Worm (Caenorhabditis elegans) whole organism, L3 larva: ENCODE measurements around the gene nhr-159.

ENCODE experiments used
- R02D3.7 ChIP-seq: fragments of 150-350 bp; optimal IDR thresholded peaks from 2 replicates; lab custom pipeline; 2014; ENCODE audit warnings: missing biosample characterization, missing genetic modification characterization
- ZK546.5 ChIP-seq: sonication (generic microtip); optimal IDR thresholded peaks from 2 replicates; lab custom pipeline; 2017; ENCODE audit warnings: missing biosample characterization, missing genetic modification characterization
- ama-1 ChIP-seq: fragments of 150-350 bp; optimal IDR thresholded peaks from 2 replicates; lab custom pipeline; 2018
- ceh-16 ChIP-seq: sonication (generic microtip); optimal IDR thresholded peaks from 2 replicates; lab custom pipeline; 2017; ENCODE audit warnings: missing biosample characterization, missing genetic modification characterization
- ceh-28 ChIP-seq: fragments of 150-350 bp; optimal IDR thresholded peaks from 2 replicates; lab custom pipeline; 2014; ENCODE audit warnings: missing biosample characterization, missing genetic modification reagents, missing genetic modification characterization
- ceh-82 ChIP-seq: fragments of 150-350 bp; optimal IDR thresholded peaks from 2 replicates; lab custom pipeline; 2014; ENCODE audit warnings: missing biosample characterization, missing genetic modification characterization
- ceh-9 ChIP-seq: sonication (generic microtip); optimal IDR thresholded peaks from 2 replicates; lab custom pipeline; 2018; ENCODE audit warnings: missing biosample characterization, missing genetic modification characterization
- daf-12 ChIP-seq: fragments of 150-350 bp; optimal IDR thresholded peaks from 2 replicates; lab custom pipeline; 2014; ENCODE audit warnings: missing biosample characterization, missing genetic modification reagents, missing genetic modification characterization
- egl-27 ChIP-seq: sonication (generic microtip); optimal IDR thresholded peaks from 4 replicates; lab custom pipeline; 2017; ENCODE audit warnings: missing biosample characterization, missing genetic modification reagents, missing genetic modification characterization
- elt-1 ChIP-seq: fragments of 150-350 bp; optimal IDR thresholded peaks from 2 replicates; lab custom pipeline; 2014; ENCODE audit warnings: missing biosample characterization, missing genetic modification characterization
- elt-2 ChIP-seq: sonication (generic microtip); optimal IDR thresholded peaks from 2 replicates; lab custom pipeline; 2016; ENCODE audit warnings: missing genetic modification reagents, mild to moderate bottlenecking, missing genetic modification characterization, missing compliant biosample characterization
- elt-3 ChIP-seq, 3 experiments: fragments of 150-350 bp in 1 of 3; sonication (generic microtip) in 2 of 3; optimal IDR thresholded peaks; 2 replicates in 2 of 3; 4 replicates in 1 of 3; lab custom pipeline; 2014 to 2017; ENCODE audit warnings: missing biosample characterization in 3 of 3, missing genetic modification characterization in 3 of 3
- eor-1 ChIP-seq, 2 experiments: fragments of 150-350 bp; optimal IDR thresholded peaks; 2 replicates each; lab custom pipeline; 2014 to 2018; ENCODE audit warnings: missing biosample characterization in 2 of 2, missing genetic modification characterization in 2 of 2
- fkh-10 ChIP-seq: sonication (generic microtip); optimal IDR thresholded peaks from 2 replicates; lab custom pipeline; 2017; ENCODE audit warnings: missing biosample characterization, missing genetic modification reagents, missing genetic modification characterization
- fkh-2 ChIP-seq: fragments of 150-350 bp; optimal IDR thresholded peaks from 2 replicates; lab custom pipeline; 2014; ENCODE audit warnings: missing biosample characterization, missing genetic modification reagents, missing genetic modification characterization
- hmg-11 ChIP-seq: sonication (generic microtip); optimal IDR thresholded peaks from 2 replicates; lab custom pipeline; 2016; ENCODE audit warnings: missing genetic modification characterization, missing compliant biosample characterization
- jun-1 ChIP-seq: fragments of 150-350 bp; optimal IDR thresholded peaks from 2 replicates; lab custom pipeline; 2014; ENCODE audit warnings: missing biosample characterization, missing genetic modification reagents, missing genetic modification characterization
- lsy-12 ChIP-seq: sonication (generic microtip); optimal IDR thresholded peaks from 2 replicates; lab custom pipeline; 2016; ENCODE audit warnings: mild to moderate bottlenecking, missing genetic modification characterization, missing compliant biosample characterization
- mdl-1 ChIP-seq: fragments of 150-350 bp; optimal IDR thresholded peaks from 2 replicates; lab custom pipeline; 2014; ENCODE audit warnings: missing biosample characterization, missing genetic modification characterization
- mml-1 ChIP-seq: fragments of 150-350 bp; sonication (generic microtip); optimal IDR thresholded peaks from 3 replicates; lab custom pipeline; 2014; ENCODE audit warnings: missing biosample characterization, missing genetic modification characterization
- nfya-1 ChIP-seq: sonication (generic microtip); optimal IDR thresholded peaks from 2 replicates; lab custom pipeline; 2017; ENCODE audit warnings: missing genetic modification characterization, mild to moderate bottlenecking, missing compliant biosample characterization, antibody characterized with exemption, moderate library complexity; ENCODE audit not compliant: insufficient read depth
- nhr-11 ChIP-seq: fragments of 150-350 bp; optimal IDR thresholded peaks from 2 replicates; lab custom pipeline; 2014; ENCODE audit warnings: missing biosample characterization, missing genetic modification characterization
- nhr-23 ChIP-seq: fragments of 150-350 bp; optimal IDR thresholded peaks from 2 replicates; lab custom pipeline; 2014; ENCODE audit warnings: missing biosample characterization, missing genetic modification reagents, missing genetic modification characterization
- nhr-237 ChIP-seq: fragments of 150-350 bp; optimal IDR thresholded peaks from 2 replicates; lab custom pipeline; 2014; ENCODE audit warnings: missing biosample characterization, missing genetic modification characterization
- nhr-25 ChIP-seq: sonication (generic microtip); optimal IDR thresholded peaks from 2 replicates; lab custom pipeline; 2017; ENCODE audit warnings: missing biosample characterization, missing genetic modification characterization
- nhr-43 ChIP-seq: sonication (generic microtip); optimal IDR thresholded peaks from 2 replicates; lab custom pipeline; 2016; ENCODE audit warnings: mild to moderate bottlenecking, missing genetic modification characterization, missing compliant biosample characterization; ENCODE audit not compliant: poor library complexity, severe bottlenecking
- nhr-67 ChIP-seq: fragments of 150-350 bp; optimal IDR thresholded peaks from 2 replicates; lab custom pipeline; 2014; ENCODE audit warnings: missing biosample characterization, missing genetic modification characterization
- nhr-76 ChIP-seq: fragments of 150-350 bp; sonication (generic microtip); optimal IDR thresholded peaks from 5 replicates; lab custom pipeline; 2014; ENCODE audit warnings: missing biosample characterization, missing genetic modification characterization
- nhr-77 ChIP-seq: fragments of 150-350 bp; optimal IDR thresholded peaks from 2 replicates; lab custom pipeline; 2014; ENCODE audit warnings: missing biosample characterization, missing genetic modification characterization
- pha-4 ChIP-seq: fragments of 150-350 bp; optimal IDR thresholded peaks from 2 replicates; lab custom pipeline; 2014; ENCODE audit warnings: missing biosample characterization, missing genetic modification reagents, missing genetic modification characterization
- pqm-1 ChIP-seq: fragments of 150-350 bp; optimal IDR thresholded peaks from 2 replicates; lab custom pipeline; 2017; ENCODE audit warnings: missing biosample characterization, missing genetic modification characterization, inconsistent platforms
- skn-1 ChIP-seq: fragments of 150-350 bp; optimal IDR thresholded peaks from 2 replicates; lab custom pipeline; 2014; ENCODE audit warnings: missing biosample characterization, missing genetic modification characterization
- snpc-4 ChIP-seq: fragments of 150-350 bp; optimal IDR thresholded peaks from 2 replicates; lab custom pipeline; 2014; ENCODE audit warnings: missing biosample characterization, missing genetic modification characterization
- tbx-2 ChIP-seq: sonication (generic microtip); optimal IDR thresholded peaks from 2 replicates; lab custom pipeline; 2016; ENCODE audit warnings: mild to moderate bottlenecking, missing genetic modification characterization, missing compliant biosample characterization
- unc-39 ChIP-seq: sonication (generic microtip); optimal IDR thresholded peaks from 4 replicates; lab custom pipeline; 2017; ENCODE audit warnings: missing biosample characterization, missing genetic modification characterization
- unc-62 ChIP-seq: fragments of 150-350 bp; sonication (generic microtip); optimal IDR thresholded peaks from 4 replicates; lab custom pipeline; 2014; ENCODE audit warnings: missing biosample characterization, missing genetic modification reagents, missing genetic modification characterization
- ztf-11 ChIP-seq: fragments of 150-350 bp; optimal IDR thresholded peaks from 2 replicates; lab custom pipeline; 2014; ENCODE audit warnings: missing biosample characterization, missing genetic modification characterization

nhr-159 gene

DNA sequence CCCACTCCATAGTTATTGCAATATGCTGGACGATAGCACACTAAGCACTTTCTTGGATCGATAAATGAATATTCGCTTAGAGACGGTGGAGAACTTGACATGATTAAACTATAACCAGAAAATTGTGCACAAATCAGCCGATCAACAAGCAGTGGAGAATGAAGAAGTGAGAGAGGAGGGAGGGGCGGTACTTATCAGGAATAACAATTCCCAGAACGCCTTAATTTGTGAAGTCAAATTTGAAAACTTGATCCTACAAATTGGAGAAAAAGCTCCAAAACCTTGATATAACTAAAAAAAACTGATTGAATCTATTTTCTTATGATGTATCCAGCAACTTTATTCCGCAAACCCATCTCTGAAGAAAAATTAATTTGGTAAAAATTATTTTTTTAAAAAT is at the start of gene nhr-159:
Gene nhr-159, minus strand, starts transcription at position 101 of the 400 bp plus-strand sequence.
- no peak for TF ChIP-seq nfya-1 (tag; lab: Kevin White, UChicago)
- no peak for TF ChIP-seq tbx-2
- TF ChIP-seq egl-27, result no peak
- no peak for TF ChIP-seq elt-3 (tag; optimal IDR thresholded peaks at IDR 0.05; lab: Kevin White, UChicago)
- no peak for TF ChIP-seq nhr-76 (tag; lab: Kevin White, UChicago)
- no peak for TF ChIP-seq nhr-237 (tag; lab: Kevin White, UChicago)
- no peak for TF ChIP-seq pha-4 (tag; lab: Kevin White, UChicago)
- TF ChIP-seq ama-1 (lab: Kevin White, UChicago), result no peak
- no peak for TF ChIP-seq fkh-2 (tag; lab: Kevin White, UChicago)
- no peak for TF ChIP-seq unc-62 (GFP tag; lab: Kevin White, UChicago)
- TF ChIP-seq nhr-25, result no peak
- no peak for TF ChIP-seq daf-12 (tag; lab: Kevin White, UChicago)
- TF ChIP-seq snpc-4 (tag; lab: Kevin White, UChicago), result no peak
- no peak for TF ChIP-seq R02D3.7 (tag; lab: Kevin White, UChicago)
- no peak for TF ChIP-seq eor-1 (tag; optimal IDR thresholded peaks at IDR 0.05; lab: Kevin White, UChicago)
- TF ChIP-seq skn-1, result no peak
- no peak for TF ChIP-seq fkh-10 (GFP tag; lab: Kevin White, UChicago)

DNA sequence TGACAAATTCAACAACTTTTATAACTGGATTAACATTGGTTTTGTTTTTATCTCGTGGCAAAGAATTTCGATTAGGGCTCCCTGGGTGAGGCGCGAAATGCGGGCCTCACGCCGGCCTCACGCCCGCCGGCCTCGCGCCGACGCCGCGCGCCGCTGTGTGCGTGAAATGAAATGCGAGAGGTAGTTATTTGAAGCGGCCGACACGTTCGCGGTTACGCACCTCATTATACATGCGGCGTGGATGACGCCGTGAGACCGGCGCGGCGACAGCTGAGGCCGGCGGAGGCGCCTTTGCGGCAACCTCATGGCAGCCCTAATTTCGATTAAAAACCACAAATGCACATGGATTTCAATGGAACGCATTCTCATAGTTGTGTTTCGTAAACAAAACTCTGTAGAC is 49.4 kb upstream of the nhr-159 start:
- no peak for TF ChIP-seq ceh-82 (tag; lab: Kevin White, UChicago)
- no peak for TF ChIP-seq nhr-25
- TF ChIP-seq hmg-11 (tag; lab: Kevin White, UChicago), result no peak
- TF ChIP-seq egl-27, result no peak
- no peak for TF ChIP-seq daf-12 (tag; lab: Kevin White, UChicago)
- no peak for TF ChIP-seq snpc-4 (tag; lab: Kevin White, UChicago)
- no peak for TF ChIP-seq ceh-9
- no peak for TF ChIP-seq mdl-1 (tag; lab: Kevin White, UChicago)

DNA sequence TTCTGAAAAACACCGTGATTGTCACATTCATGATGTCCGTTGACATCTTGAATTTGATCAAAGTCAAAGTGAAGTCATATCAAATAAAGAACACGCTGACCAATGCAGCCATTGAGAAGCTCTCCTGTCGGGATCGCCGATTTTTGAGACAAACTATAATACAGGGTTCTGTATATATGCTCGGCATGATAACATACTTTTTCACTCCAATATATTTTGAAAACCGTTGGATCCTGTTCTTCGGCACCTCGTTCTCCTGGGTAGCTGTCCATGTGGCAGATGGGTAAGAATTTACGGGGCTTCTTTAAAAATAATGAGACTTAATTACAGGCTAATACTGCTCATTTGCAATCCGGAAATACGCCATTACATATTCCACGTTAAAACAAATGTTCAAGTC is 44.4 kb upstream of the nhr-159 start:
- TF ChIP-seq nhr-76 (tag; lab: Kevin White, UChicago), result no peak
- TF ChIP-seq nhr-67 (tag; lab: Kevin White, UChicago), result no peak
- TF ChIP-seq nhr-11, result no peak
- TF ChIP-seq jun-1 (tag; lab: Kevin White, UChicago), result no peak
- TF ChIP-seq mdl-1 (tag; lab: Kevin White, UChicago), result no peak
- no peak for TF ChIP-seq egl-27
- no peak for TF ChIP-seq R02D3.7 (tag; lab: Kevin White, UChicago)
- TF ChIP-seq nhr-25, result no peak
- no peak for TF ChIP-seq nhr-23 (tag; lab: Kevin White, UChicago)
- TF ChIP-seq elt-3 (tag; optimal IDR thresholded peaks at IDR 0.05; lab: Kevin White, UChicago), result no peak
- TF ChIP-seq ceh-28 (tag; lab: Kevin White, UChicago), result no peak

DNA sequence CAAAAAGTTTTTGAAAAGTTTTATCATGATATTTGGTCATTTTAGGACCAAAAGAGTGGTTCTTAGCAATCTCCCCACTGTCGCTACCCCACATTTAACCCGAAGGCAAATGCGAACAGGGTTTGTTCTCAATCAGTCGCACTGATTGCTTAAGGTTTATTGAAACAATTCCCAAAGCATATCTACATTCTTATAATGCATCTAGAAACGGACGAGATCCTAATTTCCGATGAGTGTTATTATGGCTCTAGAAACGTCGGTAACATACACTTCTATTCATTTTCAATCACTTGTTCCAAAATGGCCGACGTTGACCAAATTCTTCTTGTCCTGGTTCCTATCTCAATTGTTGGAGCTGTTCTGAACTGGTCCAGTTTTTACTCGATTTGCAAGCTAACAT is 43.5 kb upstream of the nhr-159 start, which contains the start of gene srx-65:
Gene srx-65, plus strand, starts transcription at position 301 of the 400 bp plus-strand sequence.
- TF ChIP-seq tbx-2 (no peak), elt-3 (tag; optimal IDR thresholded peaks at IDR 0.05; lab: Kevin White, UChicago) (no peak), nhr-43 (tag; lab: Kevin White, UChicago) (no peak), ZK546.5 (tag; lab: Kevin White, UChicago) (no peak), ceh-9 (no peak), jun-1 (tag; lab: Kevin White, UChicago) (no peak), pqm-1 (tag; lab: Kevin White, UChicago) (no peak), nhr-11 (no peak), lsy-12 (tag; lab: Kevin White, UChicago) (no peak), egl-27 (no peak), unc-39 (tag; lab: Kevin White, UChicago) (no peak), mml-1 (no peak), nhr-77 (no peak), unc-62 (GFP tag; lab: Kevin White, UChicago) (no peak), nfya-1 (tag; lab: Kevin White, UChicago) (no peak), ztf-11 (tag; lab: Kevin White, UChicago) (no peak), snpc-4 (tag; lab: Kevin White, UChicago) (no peak), nhr-23 (tag; lab: Kevin White, UChicago) (no peak), hmg-11 (tag; lab: Kevin White, UChicago) (no peak)

DNA sequence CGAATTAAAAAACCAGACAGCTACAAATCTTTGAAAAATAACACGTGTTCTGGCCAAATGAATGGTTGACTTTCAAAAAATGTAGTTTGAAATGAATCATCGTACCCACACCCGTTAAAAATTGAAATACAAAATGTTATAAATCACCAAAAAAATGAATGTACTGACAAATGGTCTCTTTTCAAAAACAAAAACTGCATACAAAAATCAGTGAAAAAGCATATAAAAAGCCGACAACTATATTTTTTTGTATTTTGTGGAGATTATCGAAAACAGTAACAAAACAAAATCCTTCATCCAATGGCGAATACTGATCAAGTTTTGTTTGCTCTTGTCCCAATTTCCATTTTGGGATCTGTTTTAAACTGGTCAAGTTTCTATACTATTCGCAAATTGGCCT is 41.2 kb upstream of the nhr-159 start, which contains the start of gene srx-66:
Gene srx-66, plus strand, starts transcription at position 301 of the 400 bp plus-strand sequence.
- TF ChIP-seq unc-39 (tag; lab: Kevin White, UChicago), result no peak
- no peak for TF ChIP-seq fkh-2 (tag; lab: Kevin White, UChicago)
- no peak for TF ChIP-seq mdl-1 (tag; lab: Kevin White, UChicago)
- TF ChIP-seq skn-1, result no peak
- no peak for TF ChIP-seq elt-1 (tag; lab: Kevin White, UChicago)
- no peak for TF ChIP-seq nhr-237 (tag; lab: Kevin White, UChicago)
- TF ChIP-seq nhr-25, result no peak
- no peak for TF ChIP-seq fkh-10 (GFP tag; lab: Kevin White, UChicago)
- TF ChIP-seq ZK546.5 (tag; lab: Kevin White, UChicago), result no peak
- TF ChIP-seq jun-1 (tag; lab: Kevin White, UChicago), result no peak
- no peak for TF ChIP-seq ama-1 (lab: Kevin White, UChicago)
- no peak for TF ChIP-seq nhr-77
- TF ChIP-seq elt-2, result no peak
- TF ChIP-seq ceh-9, result no peak
- no peak for TF ChIP-seq nhr-23 (tag; lab: Kevin White, UChicago)
- no peak for TF ChIP-seq nfya-1 (tag; lab: Kevin White, UChicago)
- TF ChIP-seq pqm-1 (tag; lab: Kevin White, UChicago), result no peak
- no peak for TF ChIP-seq ceh-82 (tag; lab: Kevin White, UChicago)
- no peak for TF ChIP-seq snpc-4 (tag; lab: Kevin White, UChicago)
- TF ChIP-seq ceh-16, result no peak
